Worm (Caenorhabditis elegans) whole organism, L4 larva: ENCODE measurements around the gene C16A3.6.
A peak's percentile ranks its signal among the peaks of the same experiment; 100 is the strongest.

Experiments used
- F10B5.3 ChIP-seq: sonication (generic microtip); optimal IDR thresholded peaks from 2 replicates; lab custom pipeline; 2016; ENCODE audit warnings: mild to moderate bottlenecking, missing genetic modification characterization, missing compliant biosample characterization
- F49E8.2 ChIP-seq: sonication (generic microtip); optimal IDR thresholded peaks from 2 replicates; lab custom pipeline; 2016; ENCODE audit warnings: missing compliant biosample characterization, mild to moderate bottlenecking, missing genetic modification characterization, borderline replicate concordance
- T20F7.1 ChIP-seq: fragments of 200-800 bp; sonication (Bioruptor generic); optimal IDR thresholded peaks from 2 replicates; lab custom pipeline; 2018; ENCODE audit warnings: mild to moderate bottlenecking, missing genetic modification characterization, missing compliant biosample characterization
- T26A8.4 ChIP-seq: fragments of 200-800 bp; sonication (Bioruptor generic); IDR thresholded peaks from 2 replicates; pipeline ENCODE4 v1.3.6; 2022; ENCODE audit warnings: missing genetic modification characterization, missing compliant biosample characterization
- Y48G9A.11 ChIP-seq: fragments of 200-800 bp; sonication (Bioruptor generic); IDR thresholded peaks from 2 replicates; pipeline ENCODE4 v1.3.6; 2022; ENCODE audit warnings: missing genetic modification reagents, missing genetic modification characterization, missing compliant biosample characterization
- Y5F2A.4 ChIP-seq: fragments of 200-800 bp; sonication (Bioruptor generic); optimal IDR thresholded peaks from 2 replicates; lab custom pipeline; 2018; ENCODE audit warnings: mild to moderate bottlenecking, missing genetic modification characterization, missing compliant biosample characterization
- Y75B8A.6 ChIP-seq: fragments of 200-800 bp; sonication (Bioruptor generic); IDR thresholded peaks from 2 replicates; pipeline ENCODE4 v1.3.6; 2022; ENCODE audit warnings: missing genetic modification reagents, missing genetic modification characterization, missing compliant biosample characterization
- ZK337.2 ChIP-seq: fragments of 200-800 bp; sonication (Bioruptor generic); IDR thresholded peaks from 2 replicates; pipeline ENCODE4 v1.3.6; 2022; ENCODE audit warnings: missing genetic modification reagents, missing genetic modification characterization, missing compliant biosample characterization
- ZK546.5 ChIP-seq, 2 experiments: sonication (generic microtip); optimal IDR thresholded peaks; 2 replicates each; lab custom pipeline; 2017; ENCODE audit warnings: missing biosample characterization in 2 of 2, missing genetic modification characterization in 2 of 2
- ama-1 ChIP-seq: fragments of 150-350 bp; optimal IDR thresholded peaks from 2 replicates; lab custom pipeline; 2014; ENCODE audit warnings: inconsistent platforms, mixed read lengths
- attf-4 ChIP-seq: sonication (generic microtip); optimal IDR thresholded peaks from 3 replicates; lab custom pipeline; 2017; ENCODE audit warnings: missing biosample characterization, missing genetic modification characterization
- ceh-20 ChIP-seq: fragments of 200-800 bp; sonication (Bioruptor generic); IDR thresholded peaks from 2 replicates; pipeline ENCODE4 v1.3.6; 2022; ENCODE audit warnings: missing genetic modification reagents, missing genetic modification characterization, missing compliant biosample characterization
- ceh-62 ChIP-seq: sonication (generic microtip); optimal IDR thresholded peaks from 2 replicates; lab custom pipeline; 2017; ENCODE audit warnings: missing biosample characterization, missing genetic modification characterization
- ceh-82 ChIP-seq: sonication (generic microtip); optimal IDR thresholded peaks from 2 replicates; lab custom pipeline; 2017; ENCODE audit warnings: missing biosample characterization, missing genetic modification characterization
- daf-16 ChIP-seq, 3 experiments: sonication (generic microtip); optimal IDR thresholded peaks; 2 replicates each; lab custom pipeline; 2016 to 2017; ENCODE audit warnings: missing genetic modification characterization in 3 of 3, missing genetic modification reagents in 3 of 3, mild to moderate bottlenecking in 2 of 3, missing compliant biosample characterization in 2 of 3, missing biosample characterization in 1 of 3, moderate library complexity in 1 of 3
- daf-19 ChIP-seq: fragments of 200-800 bp; sonication (Bioruptor generic); conservative IDR thresholded peaks from 2 replicates; pipeline ENCODE4 v1.3.6; 2022; ENCODE audit warnings: missing genetic modification characterization, missing compliant biosample characterization
- dmd-6 ChIP-seq: fragments of 200-800 bp; sonication (Bioruptor generic); IDR thresholded peaks from 2 replicates; pipeline ENCODE4 v1.3.6; 2022; ENCODE audit warnings: missing genetic modification reagents, missing genetic modification characterization, missing compliant biosample characterization
- dmd-8 ChIP-seq: fragments of 200-800 bp; sonication (Bioruptor generic); IDR thresholded peaks from 2 replicates; pipeline ENCODE4 v1.3.6; 2022; ENCODE audit warnings: missing genetic modification characterization, missing compliant biosample characterization
- dve-1 ChIP-seq: sonication (generic microtip); optimal IDR thresholded peaks from 2 replicates; lab custom pipeline; 2017; ENCODE audit warnings: antibody characterized with exemption, mild to moderate bottlenecking, missing genetic modification characterization, missing compliant biosample characterization; ENCODE audit not compliant: insufficient read depth
- fkh-10 ChIP-seq: fragments of 150-350 bp; optimal IDR thresholded peaks from 2 replicates; lab custom pipeline; 2014; ENCODE audit warnings: missing biosample characterization, missing genetic modification reagents, missing genetic modification characterization
- hlh-11 ChIP-seq: fragments of 200-800 bp; sonication (Bioruptor generic); optimal IDR thresholded peaks from 2 replicates; lab custom pipeline; 2018; ENCODE audit warnings: mild to moderate bottlenecking, missing genetic modification characterization, missing compliant biosample characterization
- hmg-1.1 ChIP-seq: fragments of 200-800 bp; sonication (Bioruptor generic); IDR thresholded peaks from 2 replicates; pipeline ENCODE4 v1.3.6; 2022; ENCODE audit warnings: missing genetic modification reagents, missing genetic modification characterization, missing compliant biosample characterization
- jun-1 ChIP-seq: fragments of 150-350 bp; optimal IDR thresholded peaks from 2 replicates; lab custom pipeline; 2014; ENCODE audit warnings: missing biosample characterization, missing genetic modification reagents, missing genetic modification characterization
- lin-1 ChIP-seq: fragments of 200-800 bp; sonication (Bioruptor generic); IDR thresholded peaks from 2 replicates; pipeline ENCODE4 v1.3.6; 2022; ENCODE audit warnings: missing genetic modification reagents, missing genetic modification characterization, missing compliant biosample characterization
- lin-29 ChIP-seq: fragments of 200-800 bp; sonication (Bioruptor generic); IDR thresholded peaks from 2 replicates; pipeline ENCODE4 v1.3.6; 2022; ENCODE audit warnings: missing genetic modification reagents, missing genetic modification characterization, missing compliant biosample characterization
- lsy-2 ChIP-seq, 2 experiments: fragments of 150-350 bp in 1 of 2; sonication (generic microtip) in 1 of 2; optimal IDR thresholded peaks; 2 replicates each; lab custom pipeline; 2014 to 2017; ENCODE audit warnings: missing biosample characterization in 2 of 2, missing genetic modification characterization in 2 of 2
- madf-5 ChIP-seq, 2 experiments: fragments of 200-800 bp; sonication (Bioruptor generic); IDR thresholded peaks; 2 replicates each; pipeline ENCODE4 v1.3.6; 2022; ENCODE audit warnings: missing compliant biosample characterization in 2 of 2, missing genetic modification characterization in 2 of 2
- mdl-1 ChIP-seq, 2 experiments: fragments of 150-350 bp in 1 of 2; sonication (generic microtip) in 1 of 2; optimal IDR thresholded peaks; 2 replicates each; lab custom pipeline; 2014 to 2017; ENCODE audit warnings: missing biosample characterization in 2 of 2, missing genetic modification characterization in 2 of 2
- mdt-29 ChIP-seq: fragments of 200-800 bp; sonication (Bioruptor generic); IDR thresholded peaks from 2 replicates; pipeline ENCODE4 v1.3.6; 2022; ENCODE audit warnings: missing genetic modification reagents, missing genetic modification characterization, missing compliant biosample characterization
- mep-1 ChIP-seq: fragments of 150-350 bp; sonication (generic microtip); optimal IDR thresholded peaks from 3 replicates; lab custom pipeline; 2014; ENCODE audit warnings: missing biosample characterization, missing genetic modification characterization
- mxl-2 ChIP-seq: fragments of 200-800 bp; sonication (Bioruptor generic); conservative IDR thresholded peaks from 2 replicates; pipeline ENCODE4 v1.3.6; 2022; ENCODE audit warnings: missing genetic modification reagents, missing genetic modification characterization, missing compliant biosample characterization
- mxl-3 ChIP-seq: fragments of 200-800 bp; sonication (Bioruptor generic); optimal IDR thresholded peaks from 2 replicates; lab custom pipeline; 2018; ENCODE audit warnings: mild to moderate bottlenecking, missing genetic modification characterization, missing compliant biosample characterization
- nhr-237 ChIP-seq: sonication (generic microtip); optimal IDR thresholded peaks from 2 replicates; lab custom pipeline; 2017; ENCODE audit warnings: missing biosample characterization, missing genetic modification characterization
- nhr-41 ChIP-seq: fragments of 200-800 bp; sonication (Bioruptor generic); IDR thresholded peaks from 2 replicates; pipeline ENCODE4 v1.3.6; 2022; ENCODE audit warnings: missing genetic modification reagents, missing genetic modification characterization, missing compliant biosample characterization
- nhr-42 ChIP-seq: fragments of 200-800 bp; sonication (Bioruptor generic); IDR thresholded peaks from 2 replicates; pipeline ENCODE4 v1.3.6; 2022; ENCODE audit warnings: missing genetic modification characterization, missing compliant biosample characterization
- nhr-6 ChIP-seq: fragments of 150-350 bp; optimal IDR thresholded peaks from 2 replicates; lab custom pipeline; 2014; ENCODE audit warnings: missing biosample characterization, missing genetic modification characterization
- php-3 ChIP-seq: fragments of 200-800 bp; sonication (Bioruptor generic); IDR thresholded peaks from 2 replicates; pipeline ENCODE4 v1.3.6; 2022; ENCODE audit warnings: missing genetic modification reagents, missing genetic modification characterization, missing compliant biosample characterization
- pqm-1 ChIP-seq: sonication (generic microtip); optimal IDR thresholded peaks from 2 replicates; lab custom pipeline; 2017; ENCODE audit warnings: missing biosample characterization, missing genetic modification characterization
- rbr-2 ChIP-seq: sonication (generic microtip); optimal IDR thresholded peaks from 2 replicates; lab custom pipeline; 2016; ENCODE audit warnings: missing genotype, missing genetic modification characterization, missing compliant biosample characterization
- skn-1 ChIP-seq: fragments of 150-350 bp; optimal IDR thresholded peaks from 2 replicates; lab custom pipeline; 2014; ENCODE audit warnings: missing biosample characterization, missing genetic modification characterization
- snpc-1.2 ChIP-seq: fragments of 200-800 bp; sonication (Bioruptor generic); IDR thresholded peaks from 2 replicates; pipeline ENCODE4 v1.3.6; 2022; ENCODE audit warnings: missing genetic modification reagents, missing genetic modification characterization, missing compliant biosample characterization
- snpc-4 ChIP-seq: fragments of 150-350 bp; optimal IDR thresholded peaks from 2 replicates; lab custom pipeline; 2014; ENCODE audit warnings: missing biosample characterization, missing genetic modification characterization
- spr-3 ChIP-seq: fragments of 200-800 bp; sonication (Bioruptor generic); optimal IDR thresholded peaks from 2 replicates; lab custom pipeline; 2018; ENCODE audit warnings: mild to moderate bottlenecking, missing genetic modification characterization, missing compliant biosample characterization
- tag-97 ChIP-seq: fragments of 200-800 bp; sonication (Bioruptor generic); IDR thresholded peaks from 2 replicates; pipeline ENCODE4 v1.3.6; 2022; ENCODE audit warnings: missing genetic modification characterization, missing compliant biosample characterization
- tra-1 ChIP-seq: fragments of 200-800 bp; sonication (Bioruptor generic); IDR thresholded peaks from 2 replicates; pipeline ENCODE4 v1.3.6; 2022; ENCODE audit warnings: missing genetic modification reagents, missing genetic modification characterization, missing compliant biosample characterization
- vab-7 ChIP-seq: fragments of 200-800 bp; sonication (Bioruptor generic); IDR thresholded peaks from 2 replicates; pipeline ENCODE4 v1.3.6; 2022; ENCODE audit warnings: missing genetic modification reagents, missing genetic modification characterization, missing compliant biosample characterization
- zfp-2 ChIP-seq: sonication (generic microtip); optimal IDR thresholded peaks from 2 replicates; lab custom pipeline; 2016; ENCODE audit warnings: mild to moderate bottlenecking, missing genetic modification characterization, missing compliant biosample characterization
- ztf-11 ChIP-seq: fragments of 150-350 bp; optimal IDR thresholded peaks from 2 replicates; lab custom pipeline; 2014; ENCODE audit warnings: missing biosample characterization, missing genetic modification characterization

C16A3.6 gene

ce11 chrIII:6373850-6374474 lies 5.0 kb upstream of the C16A3.6 start (continued):
- TF ChIP-seq Y75B8A.6, result 0 out of 2 replicates have a peak, but pooled peaks have one; percentile 6
- no peak for TF ChIP-seq ZK546.5 (tag; optimal IDR thresholded peaks at IDR 0.05; lab: Kevin White, UChicago)
- TF ChIP-seq mdt-29 (GFP tag; lab: Robert Waterston, UW), result peak; percentile 44; the same call in 1 of the 2 replicates
- no peak for TF ChIP-seq daf-16 (GFP tag; optimal IDR thresholded peaks at IDR 0.05; lab: Kevin White, UChicago)
- TF ChIP-seq daf-16 (tag; optimal IDR thresholded peaks at IDR 0.05; lab: Kevin White, UChicago), result peak; percentile 16
- peak in 1 of 2 experiments; percentile 7 for TF ChIP-seq lsy-2 (tag; optimal IDR thresholded peaks at IDR 0.05; lab: Kevin White, UChicago)
- no peak for TF ChIP-seq madf-5 (GFP tag; IDR thresholded peaks at IDR 0.05; lab: Robert Waterston, UW)
- no peak for TF ChIP-seq jun-1
- no peak for TF ChIP-seq nhr-41 (GFP tag; lab: Robert Waterston, UW)
- no peak for TF ChIP-seq hlh-11
- TF ChIP-seq, all 104 proteins: peak for 30

- TF ChIP-seq nhr-6 (peak; percentile 69), skn-1 (tag; lab: Kevin White, UChicago) (no peak), T20F7.1 (GFP tag; lab: Kevin White, UChicago) (no peak), daf-19 (GFP tag; lab: Robert Waterston, UW) (no peak), fkh-10 (GFP tag; lab: Kevin White, UChicago) (peak; percentile 32), ztf-11 (tag; lab: Kevin White, UChicago) (no peak), snpc-4 (tag; lab: Kevin White, UChicago) (no peak), pqm-1 (tag; lab: Kevin White, UChicago) (peak; percentile 2), nhr-237 (tag; lab: Kevin White, UChicago) (no peak), rbr-2 (tag; lab: Kevin White, UChicago) (peak; percentile 61), zfp-2 (no peak), ceh-82 (tag; lab: Kevin White, UChicago) (no peak), ama-1 (lab: Kevin White, UChicago) (no peak), madf-5 (GFP tag; IDR thresholded peaks at IDR 0.05; lab: Robert Waterston, UW) (no peak), lin-1 (GFP tag; lab: Robert Waterston, UW) (no peak), snpc-1.2 (GFP tag; lab: Robert Waterston, UW) (no peak), F10B5.3 (tag; lab: Kevin White, UChicago) (no peak), ceh-62 (no peak), T26A8.4 (GFP tag; lab: Robert Waterston, UW) (no peak), attf-4 (no peak), mep-1 (tag; lab: Kevin White, UChicago) (peak; percentile 85), lin-29 (GFP tag; lab: Robert Waterston, UW) (no peak), spr-3 (no peak), mxl-3 (peak; percentile 43), hlh-11 (peak; percentile 70), dmd-8 (GFP tag; lab: Robert Waterston, UW) (no peak), dve-1 (tag; lab: Kevin White, UChicago) (peak; percentile 84), nhr-42 (no peak), ZK337.2 (GFP tag; lab: Robert Waterston, UW) (no peak), Y75B8A.6 (no peak), mxl-2 (GFP tag; lab: Robert Waterston, UW) (no peak), ceh-20 (GFP tag; lab: Robert Waterston, UW) (no peak), dmd-6 (GFP tag; lab: Robert Waterston, UW) (0 out of 2 replicates have a peak, but pooled peaks have one; percentile 16), Y48G9A.11 (no peak), php-3 (no peak), hmg-1.1 (GFP tag; lab: Robert Waterston, UW) (peak; percentile 68), mdl-1 (tag; optimal IDR thresholded peaks at IDR 0.05; lab: Kevin White, UChicago) (peak in 1 of 2 experiments; percentile 48), vab-7 (GFP tag; lab: Robert Waterston, UW) (no peak), tag-97 (GFP tag; lab: Robert Waterston, UW) (no peak), mdt-29 (GFP tag; lab: Robert Waterston, UW) (no peak), F49E8.2 (tag; lab: Kevin White, UChicago) (no peak), Y5F2A.4 (GFP tag; lab: Kevin White, UChicago) (no peak), tra-1 (GFP tag; lab: Robert Waterston, UW) (no peak)
Observed at ce11 chrIII:6374947-6375415, 4.0 kb upstream of the C16A3.6 start, which contains the start of the genes rps-13 and nfx-1. rps-13 (minus strand) TSS chrIII:6374997. nfx-1 (plus strand) TSS chrIII:6375379.
